Worm (Caenorhabditis elegans) whole organism, L1 larva: Measurements from ENCODE around the gene R160.5.
"Not testable (repeated sequence)": the region's sequence is repeated elsewhere in the genome, so short reads cannot be mapped to it uniquely, and the experiment has no call there.

Experiments
- aly-2 ChIP-seq: fragments of 150-350 bp; optimal IDR thresholded peaks from 2 replicates; lab custom pipeline; 2014; ENCODE audit warnings: missing biosample characterization, missing genetic modification characterization
- elt-2 ChIP-seq: sonication (generic microtip); optimal IDR thresholded peaks from 2 replicates; lab custom pipeline; 2016; ENCODE audit warnings: missing genetic modification characterization, mild to moderate bottlenecking, inconsistent platforms, missing compliant biosample characterization, missing genetic modification reagents
- ets-5 ChIP-seq: fragments of 200-800 bp; sonication (Bioruptor generic); IDR thresholded peaks from 2 replicates; pipeline ENCODE4 v1.3.6; 2022; ENCODE audit warnings: missing genetic modification characterization, missing compliant biosample characterization
- lin-13 ChIP-seq: fragments of 150-350 bp; optimal IDR thresholded peaks from 2 replicates; lab custom pipeline; 2014; ENCODE audit warnings: missing biosample characterization, missing genetic modification reagents, missing genetic modification characterization
- mab-9 ChIP-seq: fragments of 200-800 bp; sonication (Bioruptor generic); IDR thresholded peaks from 2 replicates; pipeline ENCODE4 v1.3.6; 2022; ENCODE audit warnings: missing genetic modification reagents, missing genetic modification characterization, missing compliant biosample characterization
- pag-3 ChIP-seq: sonication (generic microtip); optimal IDR thresholded peaks from 2 replicates; lab custom pipeline; 2017; ENCODE audit warnings: missing genetic modification characterization, mild to moderate bottlenecking, missing compliant biosample characterization, antibody characterized with exemption, borderline replicate concordance; ENCODE audit not compliant: insufficient read depth
- tbx-2 ChIP-seq: sonication (generic microtip); optimal IDR thresholded peaks from 2 replicates; lab custom pipeline; 2016; ENCODE audit warnings: missing genetic modification characterization, missing compliant biosample characterization
- ztf-4 ChIP-seq: fragments of 150-350 bp; optimal IDR thresholded peaks from 2 replicates; lab custom pipeline; 2014; ENCODE audit warnings: missing biosample characterization, missing genetic modification characterization

DNA sequence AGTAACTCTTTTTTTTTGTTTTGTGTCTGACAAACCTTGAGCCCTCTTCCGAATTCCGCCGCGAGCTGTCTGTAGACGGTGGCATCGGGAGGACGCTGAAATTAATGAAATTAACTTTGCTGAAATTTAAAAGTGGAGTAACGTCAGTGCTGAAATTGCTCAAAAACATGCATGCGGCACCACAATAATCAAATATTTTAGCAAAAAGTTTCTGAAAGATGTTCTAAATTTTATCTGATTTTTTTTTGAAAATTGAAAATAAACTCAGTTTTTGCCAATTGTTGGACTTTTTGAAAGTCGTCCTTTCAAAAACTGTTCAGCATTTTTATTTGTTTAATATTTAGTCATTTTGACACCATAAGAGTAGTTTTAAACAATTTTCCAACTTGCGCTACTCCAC lies 34.7 kb downstream of the R160.5 start, which contains the start of gene cst-2:
- not testable (repeated sequence) for TF ChIP-seq elt-2; pag-3 (tag; lab: Kevin White, UChicago); ets-5 (GFP tag; lab: Robert Waterston, UW); lin-13 (GFP tag; lab: Kevin White, UChicago); mab-9 (GFP tag; lab: Robert Waterston, UW); ztf-4 (tag; lab: Kevin White, UChicago); aly-2 (tag; lab: Kevin White, UChicago); tbx-2 (tag; lab: Kevin White, UChicago)
